Fruit fly (Drosophila melanogaster) whole organism, embryonic: ENCODE measurements around the gene CG13084.

Experiments
- Adf1 ChIP-seq: fragments of 200-800 bp; sonication (Bioruptor generic); IDR thresholded peaks from 2 replicates; pipeline ENCODE4 v1.3.6; 2022; ENCODE audit warnings: missing biosample characterization, missing genetic modification characterization
- Atf-2 ChIP-seq: fragments of 200-800 bp; sonication (Bioruptor generic); optimal IDR thresholded peaks from 2 replicates; lab custom pipeline; 2016; ENCODE audit warnings: missing biosample characterization, missing genetic modification characterization
- BEAF-32 ChIP-seq: fragments of 200-800 bp; sonication (Bioruptor generic); optimal IDR thresholded peaks from 3 replicates; lab custom pipeline; 2017; ENCODE audit warnings: missing biosample characterization, missing genetic modification characterization, mild to moderate bottlenecking, moderate library complexity, missing genetic modification reagents
- CG1233 ChIP-seq: fragments of 200-800 bp; sonication (Bioruptor generic); optimal IDR thresholded peaks from 4 replicates; lab custom pipeline; 2018; ENCODE audit warnings: missing biosample characterization, mild to moderate bottlenecking, missing genetic modification characterization
- CG13894 ChIP-seq: fragments of 200-800 bp; sonication (Bioruptor generic); optimal IDR thresholded peaks from 3 replicates; lab custom pipeline; 2018; ENCODE audit warnings: missing biosample characterization, mild to moderate bottlenecking, missing genetic modification characterization, moderate library complexity
- CG14667 ChIP-seq: fragments of 200-800 bp; sonication (Bioruptor generic); IDR thresholded peaks from 2 replicates; pipeline ENCODE4 v1.3.6; 2022; ENCODE audit warnings: missing biosample characterization, missing genetic modification characterization
- CG15479 ChIP-seq: fragments of 200-800 bp; sonication (Bioruptor generic); optimal IDR thresholded peaks from 3 replicates; lab custom pipeline; 2019; ENCODE audit warnings: missing biosample characterization, mild to moderate bottlenecking, missing genetic modification characterization, moderate library complexity
- CG15601 ChIP-seq: fragments of 200-800 bp; sonication (Bioruptor generic); optimal IDR thresholded peaks from 3 replicates; lab custom pipeline; 2019; ENCODE audit warnings: missing biosample characterization, mild to moderate bottlenecking, missing genetic modification characterization, moderate library complexity
- CG15696 ChIP-seq: fragments of 200-800 bp; sonication (Bioruptor generic); optimal IDR thresholded peaks from 2 replicates; lab custom pipeline; 2019; ENCODE audit warnings: missing biosample characterization, mild to moderate bottlenecking, missing genetic modification characterization, moderate library complexity
- CG1647 ChIP-seq: fragments of 200-800 bp; sonication (Bioruptor generic); optimal IDR thresholded peaks from 3 replicates; lab custom pipeline; 2016; ENCODE audit warnings: missing biosample characterization, missing genetic modification characterization
- CG17385 ChIP-seq: fragments of 200-800 bp; sonication (Bioruptor generic); optimal IDR thresholded peaks from 3 replicates; lab custom pipeline; 2018; ENCODE audit warnings: missing biosample characterization, mild to moderate bottlenecking, missing genetic modification characterization
- CG17912 ChIP-seq: fragments of 200-800 bp; sonication (Bioruptor generic); optimal IDR thresholded peaks from 2 replicates; lab custom pipeline; 2018; ENCODE audit warnings: missing biosample characterization, mild to moderate bottlenecking, missing genetic modification characterization
- CG2678 ChIP-seq: fragments of 200-800 bp; sonication (Bioruptor generic); optimal IDR thresholded peaks from 3 replicates; lab custom pipeline; 2019; ENCODE audit warnings: missing biosample characterization, mild to moderate bottlenecking, missing genetic modification characterization, moderate library complexity
- CG2889 ChIP-seq: fragments of 200-800 bp; sonication (Bioruptor generic); IDR thresholded peaks from 3 replicates; pipeline ENCODE4 v1.3.6; 2022; ENCODE audit warnings: missing biosample characterization, missing genetic modification characterization
- CG32532 ChIP-seq: fragments of 200-800 bp; sonication (Bioruptor generic); IDR thresholded peaks from 2 replicates; pipeline ENCODE4 v1.3.6; 2022; ENCODE audit warnings: missing biosample characterization, missing genetic modification characterization
- CG32767 ChIP-seq: fragments of 200-800 bp; sonication (Bioruptor generic); IDR thresholded peaks from 2 replicates; pipeline ENCODE4 v1.3.6; 2022; ENCODE audit warnings: missing biosample characterization, missing genetic modification characterization
- CG3281 ChIP-seq: fragments of 200-800 bp; sonication (Bioruptor generic); optimal IDR thresholded peaks from 3 replicates; lab custom pipeline; 2017; ENCODE audit warnings: missing biosample characterization, mild to moderate bottlenecking, missing genetic modification characterization
- CG34422 ChIP-seq: fragments of 200-800 bp; sonication (Bioruptor generic); IDR thresholded peaks from 3 replicates; pipeline ENCODE4 v1.3.6; 2022; ENCODE audit warnings: missing biosample characterization, missing genetic modification characterization
- CG6654 ChIP-seq: fragments of 200-800 bp; sonication (Bioruptor generic); optimal IDR thresholded peaks from 2 replicates; lab custom pipeline; 2017; ENCODE audit warnings: missing biosample characterization, mild to moderate bottlenecking, missing genetic modification characterization
- Dad ChIP-seq: fragments of 200-800 bp; sonication (Bioruptor generic); optimal IDR thresholded peaks from 3 replicates; lab custom pipeline; 2016; ENCODE audit warnings: missing biosample characterization, missing genetic modification characterization
- E2f2 ChIP-seq: fragments of 200-800 bp; sonication (Bioruptor generic); IDR thresholded peaks from 2 replicates; pipeline ENCODE4 v1.3.6; 2022; ENCODE audit warnings: missing biosample characterization, missing genetic modification characterization
- Eip74EF ChIP-seq, 2 experiments: fragments of 200-800 bp in 1 of 2; fragments of >200 bp in 1 of 2; sonication (Bioruptor generic) in 1 of 2; optimal IDR thresholded peaks; 2 replicates each; lab custom pipeline; 2017 to 2019; ENCODE audit warnings: missing biosample characterization in 2 of 2, missing genetic modification characterization in 2 of 2, mild to moderate bottlenecking in 1 of 2, moderate library complexity in 1 of 2
- Gsc ChIP-seq: fragments of 200-800 bp; sonication (Bioruptor generic); IDR thresholded peaks from 2 replicates; pipeline ENCODE4 v1.3.6; 2022; ENCODE audit warnings: missing biosample characterization, missing genetic modification characterization
- HLH4C ChIP-seq: fragments of 200-800 bp; sonication (Bioruptor generic); IDR thresholded peaks from 3 replicates; pipeline ENCODE4 v1.3.6; 2022; ENCODE audit warnings: missing biosample characterization, missing genetic modification characterization; ENCODE audit not compliant: partially characterized antibody
- Mad ChIP-seq: fragments of 200-800 bp; sonication (Bioruptor generic); optimal IDR thresholded peaks from 2 replicates; lab custom pipeline; 2016; ENCODE audit warnings: missing biosample characterization, missing genetic modification characterization
- NFAT ChIP-seq: fragments of 200-800 bp; sonication (Bioruptor generic); IDR thresholded peaks from 2 replicates; pipeline ENCODE4 v1.3.6; 2022; ENCODE audit warnings: missing biosample characterization, missing genetic modification characterization
- Nf-YA ChIP-seq: fragments of 200-800 bp; sonication (Bioruptor generic); IDR thresholded peaks from 2 replicates; pipeline ENCODE4 v1.3.6; 2022; ENCODE audit warnings: missing biosample characterization, missing genetic modification characterization
- NfI ChIP-seq: fragments of 200-800 bp; sonication (Bioruptor generic); optimal IDR thresholded peaks from 3 replicates; lab custom pipeline; 2018; ENCODE audit warnings: missing biosample characterization, mild to moderate bottlenecking, missing genetic modification characterization, moderate library complexity
- Scr ChIP-seq: fragments of 200-800 bp; sonication (Bioruptor generic); IDR thresholded peaks from 2 replicates; pipeline ENCODE4 v1.3.6; 2022; ENCODE audit warnings: missing biosample characterization, missing genetic modification characterization; ENCODE audit not compliant: partially characterized antibody
- TFAM ChIP-seq: fragments of 200-800 bp; sonication (Bioruptor generic); optimal IDR thresholded peaks from 2 replicates; lab custom pipeline; 2017; ENCODE audit warnings: missing biosample characterization, missing genetic modification characterization, inconsistent platforms
- btn ChIP-seq: fragments of 200-800 bp; sonication (Bioruptor generic); optimal IDR thresholded peaks from 2 replicates; lab custom pipeline; 2016; ENCODE audit warnings: missing biosample characterization, missing genetic modification characterization
- crol ChIP-seq: fragments of 200-800 bp; sonication (Bioruptor generic); IDR thresholded peaks from 2 replicates; pipeline ENCODE4 v1.3.6; 2022; ENCODE audit warnings: missing biosample characterization, missing genetic modification characterization
- dmrt99B ChIP-seq: fragments of 200-800 bp; sonication (Bioruptor generic); optimal IDR thresholded peaks from 2 replicates; lab custom pipeline; 2018; ENCODE audit warnings: missing biosample characterization, mild to moderate bottlenecking, missing genetic modification characterization, moderate library complexity
- ewg ChIP-seq: fragments of 200-800 bp; sonication (Bioruptor generic); optimal IDR thresholded peaks from 3 replicates; lab custom pipeline; 2017; ENCODE audit warnings: mild to moderate bottlenecking, missing biosample characterization, missing genetic modification reagents, missing genetic modification characterization
- eyg ChIP-seq: fragments of 200-800 bp; sonication (Bioruptor generic); optimal IDR thresholded peaks from 3 replicates; lab custom pipeline; 2016; ENCODE audit warnings: missing biosample characterization, missing genetic modification characterization
- grau ChIP-seq: fragments of 200-800 bp; optimal IDR thresholded peaks from 3 replicates; lab custom pipeline; 2019; ENCODE audit warnings: missing biosample characterization, mild to moderate bottlenecking, missing genetic modification characterization, moderate library complexity
- grn ChIP-seq: fragments of 200-800 bp; sonication (Bioruptor generic); optimal IDR thresholded peaks from 3 replicates; lab custom pipeline; 2017; ENCODE audit warnings: missing biosample characterization, missing genetic modification characterization
- lilli ChIP-seq: fragments of 200-800 bp; sonication (Bioruptor generic); optimal IDR thresholded peaks from 3 replicates; lab custom pipeline; 2016; ENCODE audit warnings: missing biosample characterization, missing genetic modification characterization
- lola ChIP-seq, 3 experiments: fragments of >200 bp in 2 of 3; fragments of 200-800 bp in 1 of 3; sonication (Bioruptor generic) in 1 of 3; optimal IDR thresholded peaks; 2 replicates each; lab custom pipeline; 2017 to 2019; ENCODE audit warnings: missing biosample characterization in 3 of 3, missing genetic modification characterization in 3 of 3, mild to moderate bottlenecking in 1 of 3, moderate library complexity in 1 of 3
- nerfin-2 ChIP-seq: fragments of 200-800 bp; sonication (Bioruptor generic); IDR thresholded peaks from 2 replicates; pipeline ENCODE4 v1.3.6; 2022; ENCODE audit warnings: missing biosample characterization, missing genetic modification characterization; ENCODE audit not compliant: partially characterized antibody
- oc ChIP-seq: fragments of 200-800 bp; sonication (Bioruptor generic); optimal IDR thresholded peaks from 2 replicates; lab custom pipeline; 2018; ENCODE audit warnings: missing biosample characterization, mild to moderate bottlenecking, missing genetic modification characterization, moderate library complexity
- run ChIP-seq: fragments of 200-800 bp; sonication (Bioruptor generic); optimal IDR thresholded peaks from 3 replicates; lab custom pipeline; 2018; ENCODE audit warnings: missing biosample characterization, mild to moderate bottlenecking, missing genetic modification characterization
- sd ChIP-seq: fragments of 200-800 bp; sonication (Bioruptor generic); optimal IDR thresholded peaks from 3 replicates; lab custom pipeline; 2018; ENCODE audit warnings: missing biosample characterization, mild to moderate bottlenecking, missing genetic modification characterization, moderate library complexity
- sens ChIP-seq: fragments of 200-800 bp; sonication (Bioruptor generic); peaks from one replicate; lab custom pipeline; 2016; ENCODE audit warnings: missing biosample characterization, missing genetic modification characterization
- sr ChIP-seq: fragments of 200-800 bp; sonication (Bioruptor generic); IDR thresholded peaks from 3 replicates; pipeline ENCODE4 v1.3.6; 2022; ENCODE audit warnings: missing biosample characterization, missing genetic modification characterization
- ssp ChIP-seq: fragments of 200-800 bp; sonication (Bioruptor generic); IDR thresholded peaks from 2 replicates; pipeline ENCODE4 v1.3.6; 2022; ENCODE audit warnings: missing biosample characterization, missing genetic modification characterization
- wek ChIP-seq: fragments of 200-800 bp; sonication (Bioruptor generic); optimal IDR thresholded peaks from 3 replicates; lab custom pipeline; 2018; ENCODE audit warnings: missing biosample characterization, mild to moderate bottlenecking, missing genetic modification characterization, moderate library complexity
- zen ChIP-seq: fragments of 200-800 bp; sonication (Bioruptor generic); optimal IDR thresholded peaks from 3 replicates; lab custom pipeline; 2018; ENCODE audit warnings: missing biosample characterization, mild to moderate bottlenecking, missing genetic modification characterization, moderate library complexity
- zf30C ChIP-seq: fragments of 200-800 bp; sonication (Bioruptor generic); optimal IDR thresholded peaks from 3 replicates; lab custom pipeline; 2018; ENCODE audit warnings: missing biosample characterization, mild to moderate bottlenecking, missing genetic modification characterization

CG13084 gene

DNA sequence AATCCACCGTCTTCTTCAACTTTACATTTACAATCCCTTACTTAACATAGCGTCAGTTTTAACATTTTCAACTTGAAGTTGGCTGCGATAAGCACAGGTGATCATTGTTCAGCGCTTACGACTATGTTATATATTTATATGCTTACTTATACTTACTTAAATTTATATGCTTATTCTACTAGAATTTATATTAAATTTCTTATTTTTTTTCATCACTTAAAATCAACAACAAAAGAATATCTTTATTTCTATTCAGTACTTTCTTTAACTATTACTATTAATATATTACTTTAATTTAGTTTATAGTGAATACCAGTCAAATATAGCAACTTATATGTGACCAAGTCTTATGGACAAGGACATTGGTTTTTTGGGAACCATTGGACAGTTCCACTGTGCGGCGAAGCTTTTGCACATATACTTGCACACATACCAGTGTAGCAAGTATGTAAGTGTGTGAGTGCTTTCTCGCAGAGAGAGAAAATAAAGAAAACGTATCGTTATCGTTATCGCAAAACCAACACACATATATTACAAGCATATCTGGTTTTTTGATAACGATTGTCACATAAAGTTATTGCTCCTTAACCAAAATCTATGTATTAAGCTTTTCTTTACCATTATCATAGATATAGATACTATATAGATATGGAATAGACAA, 32.6 kb downstream of the CG13084 start, which contains the start of gene Hasp (continued):
- TF ChIP-seq NfI (peak; percentile 35), BEAF-32 (peak; percentile 4), Mad (GFP tag; lab: Kevin White, UChicago) (no peak), CG2889 (GFP tag; lab: Robert Waterston, UW) (no peak), Nf-YA (GFP tag; lab: Robert Waterston, UW) (no peak), oc (tag; lab: Kevin White, UChicago) (peak; percentile 41), sens (GFP tag; lab: Kevin White, UChicago) (peak; percentile 88), eyg (GFP tag; lab: Kevin White, UChicago) (no peak), CG13894 (peak; percentile 23), CG32767 (0 out of 2 replicates have a peak, but pooled peaks have one; percentile 23), CG3281 (peak; percentile 64), wek (GFP tag; lab: Kevin White, UChicago) (no peak), CG15601 (tag; lab: Kevin White, UChicago) (peak; percentile 17), CG1233 (GFP tag; lab: Kevin White, UChicago) (peak; percentile 29), lilli (GFP tag; lab: Kevin White, UChicago) (peak; percentile 47), zf30C (GFP tag; lab: Kevin White, UChicago) (no peak), CG17385 (GFP tag; lab: Kevin White, UChicago) (peak; percentile 29), zen (tag; lab: Kevin White, UChicago) (no peak), Atf-2 (GFP tag; lab: Kevin White, UChicago) (no peak), Adf1 (GFP tag; lab: Robert Waterston, UW) (no peak), CG34422 (GFP tag; lab: Robert Waterston, UW) (peak; percentile 30; the same call in 1 of the 3 replicates), CG14667 (GFP tag; lab: Robert Waterston, UW) (no peak), Dad (GFP tag; lab: Kevin White, UChicago) (peak; percentile 18), TFAM (GFP tag; lab: Kevin White, UChicago) (no peak), grau (tag; lab: Kevin White, UChicago) (peak; percentile 66), dmrt99B (no peak), grn (GFP tag; lab: Kevin White, UChicago) (no peak), HLH4C (GFP tag; lab: Robert Waterston, UW) (peak; percentile 94), ewg (GFP tag; lab: Kevin White, UChicago) (peak; percentile 41), nerfin-2 (peak; percentile 90), lola (GFP tag; optimal IDR thresholded peaks at IDR 0.05; lab: Kevin White, UChicago) (peak in 1 of 3 experiments; percentile 38), CG6654 (GFP tag; lab: Kevin White, UChicago) (no peak), NFAT (peak; percentile 39; the same call in 1 of the 2 replicates), CG32532 (peak; percentile 75), CG15696 (no peak), Gsc (GFP tag; lab: Robert Waterston, UW) (no peak), CG1647 (GFP tag; lab: Kevin White, UChicago) (peak; percentile 7), sr (GFP tag; lab: Robert Waterston, UW) (no peak), CG2678 (tag; lab: Kevin White, UChicago) (peak; percentile 68), sd (no peak), run (tag; lab: Kevin White, UChicago) (no peak), CG15479 (GFP tag; lab: Kevin White, UChicago) (no peak), crol (GFP tag; lab: Robert Waterston, UW) (no peak), Scr (GFP tag; lab: Robert Waterston, UW) (peak; percentile 60), E2f2 (GFP tag; lab: Robert Waterston, UW) (peak; percentile 33), CG17912 (GFP tag; lab: Kevin White, UChicago) (no peak), ssp (GFP tag; lab: Robert Waterston, UW) (0 out of 2 replicates have a peak, but pooled peaks have one; percentile 23), Eip74EF (GFP tag; optimal IDR thresholded peaks at IDR 0.05; lab: Kevin White, UChicago) (peak in 1 of 2 experiments; percentile 67), btn (GFP tag; lab: Kevin White, UChicago) (no peak)
